Worm (Caenorhabditis elegans): ENCODE data around the gene sams-5.
"Not testable (repeated sequence)": the region's sequence is repeated elsewhere in the genome, so short reads cannot be mapped to it uniquely, and the experiment has no call there.

Gene sams-5

DNA sequence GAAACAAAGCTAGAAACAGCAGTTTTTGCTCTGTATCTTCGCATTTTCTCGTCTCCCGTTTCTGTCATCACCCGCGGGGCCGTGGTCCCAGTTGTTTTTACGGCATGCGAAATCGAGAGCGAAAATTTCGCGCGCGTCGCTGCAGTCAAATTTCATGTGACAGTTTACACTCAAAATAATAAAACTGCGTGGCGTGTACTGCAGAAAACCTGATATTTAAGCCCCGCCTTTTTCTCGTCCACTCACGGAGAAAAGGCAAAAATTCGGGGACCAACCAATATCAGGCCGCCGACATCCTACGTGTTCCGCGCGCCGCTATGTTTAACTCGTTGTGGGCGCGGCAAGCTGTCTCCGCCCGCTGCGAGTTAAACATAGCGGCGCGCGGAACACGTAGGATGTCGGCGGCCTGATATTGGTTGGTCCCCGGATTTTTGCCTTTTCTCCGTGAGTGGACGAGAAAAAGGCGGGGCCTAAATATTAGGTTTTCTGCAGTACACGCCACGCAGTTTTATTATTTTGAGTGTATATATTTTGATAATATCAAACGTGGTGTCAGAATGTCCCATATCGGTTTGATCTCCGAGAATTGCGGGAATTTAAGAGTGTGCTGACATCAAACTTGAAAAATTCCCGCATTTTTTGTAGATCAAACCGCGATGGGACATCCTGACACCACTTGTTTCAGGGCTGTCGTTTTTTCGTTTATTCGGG is 41.1 kb upstream of the sams-5 start:
- peak; percentile 41 for TF ChIP-seq snpc-1.1 (tag; optimal IDR thresholded peaks at IDR 0.05; ENCODE audit: insufficient read depth)
- TF ChIP-seq snpc-4 (GFP tag; optimal IDR thresholded peaks at IDR 0.05), result peak; percentile 8
- peak in 3 of 4 experiments; percentile 47 to 93 (median 85) for TF ChIP-seq snpc-4 (tag; optimal IDR thresholded peaks at IDR 0.05)
- TF ChIP-seq hmg-1.2 (GFP tag; IDR thresholded peaks at IDR 0.05), result peak; percentile 50
- 0 out of 2 replicates have a peak, but pooled peaks have one; percentile 2 for TF ChIP-seq madf-8 (GFP tag; conservative IDR thresholded peaks at IDR 0.05)
- TF ChIP-seq ztf-6 (GFP tag; IDR thresholded peaks at IDR 0.05), result 0 out of 2 replicates have a peak, but pooled peaks have one; percentile 8
- TF ChIP-seq madf-6 (GFP tag; IDR thresholded peaks at IDR 0.05), result peak; percentile 51; the same call in 1 of the 2 replicates

ce11 chrIV:6317357-6317756 is 38.0 kb upstream of the sams-5 start, which contains the start of gene Y73B6BL.12:
Y73B6BL.12 (minus strand) TSS chrIV:6317457.
- not testable (repeated sequence) for TF ChIP-seq snpc-4 (GFP tag; optimal IDR thresholded peaks at IDR 0.05); snpc-4 (tag; optimal IDR thresholded peaks at IDR 0.05); mcd-1 (GFP tag; IDR thresholded peaks at IDR 0.05); ceh-27 (GFP tag; optimal IDR thresholded peaks at IDR 0.05)

- TF ChIP-seq Y56A3A.18 (GFP tag; IDR thresholded peaks at IDR 0.05) (no peak), nhr-179 (tag; optimal IDR thresholded peaks at IDR 0.05) (no peak), ceh-58 (GFP tag; IDR thresholded peaks at IDR 0.05) (no peak), hlh-12 (tag; optimal IDR thresholded peaks at IDR 0.05) (no peak), F37B4.10 (GFP tag; IDR thresholded peaks at IDR 0.05) (no peak), snpc-4 (GFP tag; optimal IDR thresholded peaks at IDR 0.05) (no peak), snpc-4 (tag; optimal IDR thresholded peaks at IDR 0.05) (no peak), egl-44 (GFP tag; IDR thresholded peaks at IDR 0.05) (no peak)
Observed at ce11 chrIV:6307439-6307838, 28.1 kb upstream of the sams-5 start, which contains the start of gene csp-2. csp-2 (plus strand) TSS chrIV:6307739.

DNA sequence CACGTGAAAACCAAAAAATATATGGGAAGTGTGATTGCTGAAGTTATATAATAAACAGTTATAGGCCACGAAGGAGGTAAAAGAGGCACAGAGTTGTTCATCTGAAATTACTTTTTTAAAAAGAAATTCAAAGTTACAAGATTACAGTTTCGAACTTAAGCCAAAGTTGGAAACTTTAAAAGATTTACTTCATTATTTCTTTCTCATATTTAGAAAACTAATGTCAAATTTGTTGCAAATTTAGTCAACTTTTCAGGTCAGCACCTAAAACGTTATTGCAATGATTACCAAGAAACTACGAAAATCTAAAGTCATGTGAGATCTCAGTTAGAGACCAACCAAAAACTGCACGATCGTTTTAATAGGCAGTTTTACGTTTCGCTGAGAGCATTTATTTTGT is 24.3 kb upstream of the sams-5 start, which contains the start of gene srv-25:
Gene srv-25, minus strand, starts transcription at position 101 of the 400 bp plus-strand sequence.
- TF ChIP-seq C17E4.6 (GFP tag; IDR thresholded peaks at IDR 0.05) (no peak), rcor-1 (GFP tag; IDR thresholded peaks at IDR 0.05) (no peak), Y53F4B.3 (GFP tag; IDR thresholded peaks at IDR 0.05) (no peak), F37B4.10 (GFP tag; IDR thresholded peaks at IDR 0.05) (no peak), ets-4 (GFP tag; optimal IDR thresholded peaks at IDR 0.05) (no peak), pha-4 (tag; optimal IDR thresholded peaks at IDR 0.05) (no peak), unc-62 (GFP tag; optimal IDR thresholded peaks at IDR 0.05) (no peak), ztf-22 (GFP tag; optimal IDR thresholded peaks at IDR 0.05) (no peak), ztf-28 (GFP tag; IDR thresholded peaks at IDR 0.05) (no peak), attf-6 (GFP tag; IDR thresholded peaks at IDR 0.05) (no peak), snpc-1.1 (tag; optimal IDR thresholded peaks at IDR 0.05; ENCODE audit: insufficient read depth) (no peak), C06A6.2 (GFP tag; conservative IDR thresholded peaks at IDR 0.05) (no peak), hlh-12 (tag; optimal IDR thresholded peaks at IDR 0.05) (no peak), nfya-2 (GFP tag; IDR thresholded peaks at IDR 0.05) (no peak), ceh-40 (GFP tag; IDR thresholded peaks at IDR 0.05) (no peak), cebp-1 (GFP tag; IDR thresholded peaks at IDR 0.05) (no peak), cebp-1 (tag; optimal IDR thresholded peaks at IDR 0.05) (no peak), bed-1 (GFP tag; IDR thresholded peaks at IDR 0.05) (no peak)

- TF ChIP-seq aptf-3 (GFP tag; IDR thresholded peaks at IDR 0.05), result no peak
- no peak for TF ChIP-seq fkh-3 (tag; optimal IDR thresholded peaks at IDR 0.05)
- no peak for TF ChIP-seq let-526 (GFP tag; IDR thresholded peaks at IDR 0.05)
- no peak for TF ChIP-seq mxl-1 (tag; optimal IDR thresholded peaks at IDR 0.05)
- no peak for TF ChIP-seq attf-5 (GFP tag; optimal IDR thresholded peaks at IDR 0.05)
- no peak for TF ChIP-seq ekl-4 (GFP tag; IDR thresholded peaks at IDR 0.05)
- TF ChIP-seq rpc-1 (optimal IDR thresholded peaks at IDR 0.05), result no peak
- no peak for TF ChIP-seq rpc-1 (tag; optimal IDR thresholded peaks at IDR 0.05)
- TF ChIP-seq snpc-1.1 (tag; optimal IDR thresholded peaks at IDR 0.05; ENCODE audit: insufficient read depth), result no peak
- no peak for TF ChIP-seq ceh-58 (GFP tag; IDR thresholded peaks at IDR 0.05)
- TF ChIP-seq ceh-79 (tag; optimal IDR thresholded peaks at IDR 0.05), result no peak
- no peak for TF ChIP-seq nhr-90 (tag; optimal IDR thresholded peaks at IDR 0.05)
- no peak for TF ChIP-seq cebp-2 (GFP tag; IDR thresholded peaks at IDR 0.05)
- TF ChIP-seq ceh-27 (GFP tag; optimal IDR thresholded peaks at IDR 0.05), result no peak
Observed at ce11 chrIV:6301764-6302163, 22.4 kb upstream of the sams-5 start, which contains the start of gene srv-26. srv-26 (minus strand) TSS chrIV:6301864.

Data from whole organism, young adult.